Fruit fly (Drosophila melanogaster) ovary, adult (tissue): ENCODE results near the gene CG31551.

Experiments
- CG17801 ChIP-seq: fragments of 200-800 bp; optimal IDR thresholded peaks from 2 replicates; lab custom pipeline; 2019; ENCODE audit warnings: missing biosample characterization, mild to moderate bottlenecking, missing genetic modification characterization, moderate library complexity; ENCODE audit not compliant: partially characterized antibody

Gene CG31551

DNA sequence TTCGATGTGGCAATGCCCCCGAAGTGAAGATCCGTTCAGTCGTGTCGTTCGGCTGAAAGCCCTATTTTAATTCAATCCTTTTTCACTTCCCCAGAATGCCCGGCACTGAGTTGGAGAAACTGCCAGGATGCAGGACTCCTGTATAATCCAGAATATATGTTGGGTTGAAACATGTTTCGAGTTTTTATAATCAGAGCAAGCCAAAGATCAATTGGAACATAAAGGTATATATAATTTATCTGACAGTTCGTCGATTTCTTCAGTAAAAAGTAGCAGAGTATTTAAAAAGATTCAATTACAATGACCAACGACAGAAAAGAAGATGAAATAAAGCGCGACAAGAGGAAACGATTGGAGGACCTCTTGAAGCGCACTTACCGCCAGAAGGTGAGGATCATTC lies at the start of gene CG31551:
CG31551 (plus strand) TSS at position 301 of the 400 bp plus-strand sequence.
- no peak for TF ChIP-seq CG17801 (GFP tag; lab: Kevin White, UChicago)

DNA sequence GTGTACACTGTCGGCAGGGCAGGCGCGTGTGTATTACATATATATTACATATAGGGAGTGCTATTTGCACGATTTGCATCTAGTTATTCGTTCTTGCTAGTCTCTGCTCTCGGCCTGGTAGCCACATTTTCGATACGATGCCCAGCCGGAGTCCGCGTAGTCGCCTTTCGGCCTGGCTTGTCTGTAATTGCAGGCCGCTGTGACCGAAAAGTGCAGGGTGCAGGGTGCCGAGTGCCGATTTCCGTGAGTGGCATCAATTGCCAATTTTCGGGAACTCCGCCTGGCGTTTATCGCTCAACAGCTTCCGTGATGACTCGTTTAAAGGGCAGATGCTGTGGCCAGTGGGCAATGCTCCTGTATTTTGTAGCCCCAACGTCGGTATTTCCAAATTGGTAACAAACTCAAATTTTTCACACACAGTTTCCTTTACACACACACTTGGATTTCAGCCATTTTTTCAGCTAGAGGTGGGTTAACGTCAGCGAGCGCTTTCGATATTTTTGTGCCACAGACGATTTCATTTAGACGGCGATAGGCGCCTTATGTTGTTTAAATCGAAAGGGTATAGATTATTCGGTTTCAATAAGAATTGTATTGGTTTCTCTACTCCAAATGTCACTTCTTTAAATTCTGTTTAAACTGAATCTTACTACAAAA lies 39.7 kb upstream of the CG31551 start, which contains the start of gene CG2926:
CG2926 (minus strand) TSS at position 518 of the 657 bp plus-strand sequence.
- TF ChIP-seq CG17801 (GFP tag; lab: Kevin White, UChicago) = no peak

DNA sequence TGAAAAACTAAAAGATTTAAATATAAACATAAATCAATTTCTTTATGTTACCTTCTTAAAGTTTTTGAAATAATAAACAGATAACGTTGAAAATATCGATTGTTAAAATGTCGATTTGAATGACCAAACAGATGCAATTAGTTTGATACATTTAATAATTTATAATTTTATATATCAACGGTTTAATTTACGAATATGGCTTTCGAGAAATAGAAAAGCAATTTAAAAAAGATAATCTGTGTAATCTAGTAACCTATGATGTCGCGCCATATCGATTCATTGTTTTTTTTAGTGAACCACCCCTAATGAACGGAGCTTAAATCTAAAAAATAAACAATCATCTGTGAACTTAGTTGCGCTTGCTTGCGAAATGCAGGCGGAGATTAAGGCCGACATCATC lies 39.1 kb upstream of the CG31551 start, which contains the start of gene PolZ2:
PolZ2 (plus strand) TSS at position 301 of the 400 bp plus-strand sequence.
- no peak for TF ChIP-seq CG17801 (GFP tag; lab: Kevin White, UChicago)

DNA sequence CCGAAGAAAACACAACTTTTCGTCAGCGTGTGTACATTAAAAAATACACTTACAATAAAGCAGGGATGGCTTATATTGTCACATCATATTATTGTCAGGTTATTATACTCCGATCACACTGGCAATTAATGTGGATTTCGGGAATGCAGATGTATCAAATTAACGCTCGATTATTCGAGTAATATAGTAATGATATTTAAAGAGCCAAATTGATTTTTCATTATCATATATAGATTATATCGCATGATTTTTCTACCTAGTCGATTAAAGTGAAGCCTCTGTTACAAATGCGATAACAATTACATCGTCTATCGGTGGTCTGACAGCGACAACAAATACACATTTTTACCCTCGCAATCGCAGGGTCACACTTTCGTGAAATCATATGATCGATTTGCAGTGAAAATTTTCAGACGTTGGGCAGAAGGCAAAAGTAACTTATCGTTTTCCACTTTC lies 36.2 kb upstream of the CG31551 start, which contains the start of the genes noi and Vha26:
noi (minus strand) TSS at position 62 of the 456 bp plus-strand sequence.
Vha26 (plus strand) TSS at position 366 of the 456 bp plus-strand sequence.
- TF ChIP-seq CG17801 (GFP tag; lab: Kevin White, UChicago) = peak; percentile 69

DNA sequence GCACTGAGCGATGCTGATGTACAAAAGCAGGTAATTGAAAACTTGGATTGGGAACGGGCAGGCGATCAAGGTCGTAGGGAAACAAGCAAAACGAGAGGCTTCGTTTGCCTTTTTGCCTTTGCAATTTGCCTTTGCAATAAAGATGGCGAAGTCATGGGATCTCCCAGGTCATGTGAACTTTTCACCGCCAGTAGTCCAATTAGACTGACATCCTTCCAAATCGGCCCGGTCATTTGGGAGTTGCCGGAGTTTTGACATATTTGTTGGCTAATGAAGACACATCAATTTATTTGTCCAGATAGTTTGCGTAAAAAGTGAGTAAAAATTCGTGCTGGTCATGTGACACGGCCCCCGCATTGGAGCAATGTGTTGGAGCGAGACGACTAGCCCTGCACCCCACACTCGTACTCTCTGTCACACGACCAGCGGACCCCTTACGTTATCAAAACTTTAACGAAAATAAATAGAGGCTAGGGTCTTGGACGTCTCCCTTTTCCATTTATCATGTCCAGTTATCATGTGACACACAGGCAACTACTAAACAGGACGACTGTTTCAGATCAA lies 35.6 kb upstream of the CG31551 start:
- TF ChIP-seq CG17801 (GFP tag; lab: Kevin White, UChicago) = peak; percentile 22

DNA sequence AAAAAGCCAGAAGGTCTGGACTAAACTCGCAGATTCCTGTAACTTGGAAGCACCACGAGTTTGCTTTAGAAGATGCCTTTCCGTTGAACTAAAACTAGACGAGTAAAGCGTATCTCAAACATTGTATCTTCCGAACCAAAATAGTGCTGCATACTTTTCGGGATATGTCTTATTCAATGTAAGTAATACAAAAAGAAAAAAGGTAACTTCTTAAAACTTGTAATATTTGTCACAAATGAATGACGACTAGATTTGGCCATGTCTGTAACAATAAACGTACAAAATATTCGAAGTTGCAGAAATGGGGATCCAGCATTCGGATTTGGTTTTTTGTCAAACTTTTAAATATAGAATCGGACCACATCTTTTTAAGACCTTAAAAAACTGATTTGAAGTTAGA lies 32.8 kb upstream of the CG31551 start:
- TF ChIP-seq CG17801 (GFP tag; lab: Kevin White, UChicago) = peak; percentile 40

DNA sequence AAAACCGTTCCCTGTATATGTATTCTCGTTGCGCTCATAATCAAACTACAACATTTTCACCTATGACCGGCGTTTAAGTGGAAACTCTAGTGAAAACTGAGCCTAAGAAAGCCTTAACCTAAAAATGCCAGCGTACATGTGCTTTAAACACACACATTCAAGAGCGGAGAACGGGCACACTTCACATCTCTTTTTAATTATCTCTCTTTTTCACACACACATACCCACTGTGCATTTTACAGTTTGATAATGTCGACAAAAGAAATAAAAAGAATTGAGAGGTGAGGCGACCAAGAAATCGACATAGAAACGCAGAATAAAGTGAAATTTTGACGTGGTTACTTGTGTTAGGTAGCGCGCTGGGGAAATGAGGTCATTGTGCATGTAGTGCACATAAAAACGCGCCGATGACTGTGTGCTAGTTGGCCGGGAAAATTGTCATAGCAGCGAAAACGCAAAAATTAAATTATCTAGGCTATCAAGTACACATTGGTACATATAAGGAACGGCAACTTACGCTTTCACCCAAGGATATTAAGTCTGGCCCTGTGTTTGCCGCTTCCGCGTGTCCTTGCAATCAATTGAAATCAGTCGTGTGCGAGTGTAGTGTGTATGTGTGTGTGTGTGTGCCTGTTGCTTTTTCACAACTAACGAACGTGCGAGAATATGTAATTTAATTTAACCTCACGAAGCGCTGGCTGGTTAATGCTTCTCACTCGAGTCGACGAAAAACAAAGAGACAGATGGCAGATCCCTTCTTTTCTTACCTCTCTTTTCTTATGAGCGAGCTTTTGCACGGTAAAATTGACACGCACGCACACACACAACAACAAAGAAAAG lies 27.9 kb upstream of the CG31551 start:
- peak; percentile 46 for TF ChIP-seq CG17801 (GFP tag; lab: Kevin White, UChicago)

DNA sequence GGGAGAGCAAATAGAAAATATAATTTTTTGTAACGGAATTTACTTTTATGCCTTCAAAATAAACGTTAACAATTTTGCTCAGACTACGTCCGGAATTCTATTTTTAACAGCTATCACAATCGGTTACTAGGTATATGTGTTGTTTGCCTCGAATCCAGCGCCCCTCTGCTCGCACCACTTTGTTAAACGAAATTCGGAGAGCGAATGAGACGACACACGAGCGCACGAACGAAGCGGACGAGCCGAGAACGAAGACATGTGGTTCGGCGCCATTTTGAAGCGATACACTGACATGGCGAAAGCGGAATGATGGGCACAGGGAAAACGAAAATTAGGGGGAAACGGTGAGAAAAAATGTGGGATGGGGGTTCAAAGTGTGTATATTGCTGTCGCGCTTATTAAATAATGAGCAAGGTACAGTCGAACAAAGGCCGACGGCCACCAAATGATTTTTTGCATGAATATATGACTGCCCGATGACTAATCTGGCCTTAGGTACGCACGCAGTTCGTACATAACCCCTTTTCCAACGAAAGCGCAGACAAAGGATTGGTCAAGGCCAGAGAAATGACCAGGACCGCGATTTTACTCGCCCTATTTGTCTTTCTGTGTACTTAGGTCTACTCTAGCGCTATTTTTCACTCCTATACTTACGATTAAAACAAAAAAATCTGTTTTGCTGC lies 27.1 kb upstream of the CG31551 start:
- peak; percentile 67 for TF ChIP-seq CG17801 (GFP tag; lab: Kevin White, UChicago)

DNA sequence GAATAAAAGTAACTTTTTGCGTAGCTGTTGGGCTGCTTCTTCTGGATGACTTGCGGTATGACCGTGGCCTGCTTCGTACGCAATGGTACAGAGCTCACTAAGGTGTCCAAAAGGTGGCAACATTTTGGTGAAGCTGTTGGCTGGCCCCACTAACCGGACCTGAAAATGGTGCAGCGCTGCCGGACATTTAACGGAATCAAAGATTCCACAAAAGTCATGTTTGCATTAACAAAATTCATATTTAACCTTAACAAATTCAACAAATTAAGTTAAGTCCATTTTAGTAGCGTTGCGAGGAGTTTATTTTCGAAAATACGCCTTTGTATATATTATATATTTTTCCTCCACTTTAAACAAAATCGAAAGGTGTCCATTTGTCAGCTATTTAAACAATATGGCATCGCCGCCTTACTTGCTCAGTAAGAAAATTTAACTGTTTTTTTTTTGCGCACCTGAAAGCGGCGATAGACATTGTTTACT lies 26.6 kb upstream of the CG31551 start, which contains the start of the genes kra and SecS:
kra (minus strand) TSS at position 93 of the 480 bp plus-strand sequence.
SecS (plus strand) TSS at position 390 of the 480 bp plus-strand sequence.
- no peak for TF ChIP-seq CG17801 (GFP tag; lab: Kevin White, UChicago)

DNA sequence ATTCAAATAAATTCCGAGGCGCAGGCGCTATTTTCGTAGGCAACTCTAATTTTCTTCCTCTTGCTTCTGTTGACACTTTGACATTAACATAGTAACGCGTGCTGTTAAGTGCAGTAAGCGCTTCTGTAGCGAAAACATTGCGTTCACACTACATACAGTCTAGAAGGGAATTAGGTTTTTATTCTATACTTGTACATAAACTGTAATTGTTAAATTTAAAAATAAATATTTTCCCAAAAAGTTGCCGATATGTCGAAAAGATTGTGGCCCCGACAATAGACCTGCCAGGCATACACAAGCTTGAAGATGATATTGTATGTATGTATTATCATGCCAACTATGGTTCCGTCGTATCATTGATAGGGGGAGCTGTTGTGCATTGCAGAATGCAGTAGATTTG lies 21.2 kb upstream of the CG31551 start, which contains the start of gene asl:
asl (minus strand) TSS at position 67 of the 400 bp plus-strand sequence.
- no peak for TF ChIP-seq CG17801 (GFP tag; lab: Kevin White, UChicago)

DNA sequence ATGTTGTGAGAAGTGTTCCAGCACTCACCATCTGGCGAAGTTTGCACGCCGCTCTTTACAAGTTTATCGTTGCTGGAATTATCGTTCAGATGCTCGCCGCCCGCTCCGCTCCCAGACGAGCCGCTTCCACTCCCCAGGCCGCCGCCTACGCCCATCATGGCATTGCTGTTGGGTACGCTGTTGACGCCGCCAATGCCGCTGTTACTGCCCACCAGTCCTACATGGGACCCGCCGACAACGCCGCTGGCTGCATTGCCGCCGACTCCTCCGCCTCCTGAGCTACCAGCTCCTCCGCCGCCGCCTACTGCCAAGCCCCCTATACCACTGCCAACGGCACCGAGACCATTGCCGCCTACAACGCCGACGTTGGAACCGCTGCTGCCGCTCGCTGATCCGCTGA lies 19.2 kb upstream of the CG31551 start:
- no peak for TF ChIP-seq CG17801 (GFP tag; lab: Kevin White, UChicago)

DNA sequence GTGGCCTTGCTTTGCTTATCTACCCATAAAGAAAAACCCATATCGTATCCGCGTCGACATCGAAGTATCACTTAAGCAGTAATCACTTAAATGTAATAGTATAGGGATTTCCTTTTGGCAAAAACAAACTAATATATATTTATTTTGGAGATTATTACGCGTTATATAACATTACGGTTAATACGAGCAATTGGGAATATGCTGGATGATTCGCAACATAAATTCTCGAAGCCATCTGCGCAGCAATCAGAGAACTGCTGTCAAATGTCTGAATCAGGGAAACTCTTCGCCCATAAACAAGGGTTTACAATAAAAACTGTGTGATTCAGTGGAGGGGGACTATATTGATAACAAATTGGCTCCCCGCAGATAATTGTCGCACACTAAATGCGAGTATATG lies 17.0 kb upstream of the CG31551 start:
- no peak for TF ChIP-seq CG17801 (GFP tag; lab: Kevin White, UChicago)

DNA sequence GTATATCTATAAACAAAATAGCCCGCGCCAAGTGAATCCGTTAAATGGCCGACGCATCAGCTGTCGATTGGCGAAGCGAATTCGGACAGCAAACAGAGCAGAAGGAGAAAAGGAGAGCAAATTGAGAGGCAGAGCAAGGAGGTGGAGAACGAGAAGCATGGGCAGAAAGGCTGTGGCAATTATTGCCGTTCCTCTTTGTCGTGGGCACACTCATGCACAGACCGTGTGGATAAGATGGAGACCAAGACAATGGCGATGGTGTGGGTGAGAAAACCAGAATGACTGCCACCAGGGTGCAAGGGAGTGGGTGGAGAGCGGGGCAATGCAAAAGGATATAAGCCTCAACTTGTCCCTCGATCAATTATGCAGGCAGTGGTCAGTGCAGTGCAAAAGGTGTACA lies 16.5 kb upstream of the CG31551 start:
- TF ChIP-seq CG17801 (GFP tag; lab: Kevin White, UChicago) = no peak

DNA sequence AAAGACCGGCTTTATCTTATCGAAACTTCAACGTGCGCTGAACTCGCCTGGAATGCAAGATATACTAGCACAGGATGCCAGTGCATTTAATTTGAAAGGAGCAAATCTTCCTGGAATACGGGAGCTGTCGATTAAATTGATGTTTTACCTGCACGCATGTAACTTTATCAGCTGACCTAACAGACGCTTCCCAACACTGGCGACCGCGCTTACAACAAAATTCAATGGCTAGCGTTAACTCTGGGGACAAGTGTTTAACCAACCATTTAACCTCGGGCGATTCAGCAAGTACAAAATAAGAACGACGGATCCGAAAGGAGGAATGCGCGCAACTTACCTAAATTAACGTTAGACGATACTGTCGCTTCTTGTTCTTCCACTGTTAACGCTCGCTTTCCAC lies 15.9 kb upstream of the CG31551 start:
- peak; percentile 4 for TF ChIP-seq CG17801 (GFP tag; lab: Kevin White, UChicago)
